Fruit fly (Drosophila melanogaster) whole organism, embryonic: ENCODE data around the gene TFAM.

Experiments
- Atf3 ChIP-seq: fragments of 200-800 bp; sonication (Bioruptor generic); optimal IDR thresholded peaks from 3 replicates; lab custom pipeline; 2016; ENCODE audit warnings: missing biosample characterization, missing genetic modification characterization
- CG10274 ChIP-seq: fragments of 200-800 bp; sonication (Bioruptor generic); optimal IDR thresholded peaks from 3 replicates; lab custom pipeline; 2017; ENCODE audit warnings: missing biosample characterization, mild to moderate bottlenecking, missing genetic modification characterization
- CG12155 ChIP-seq: fragments of 200-800 bp; sonication (Bioruptor generic); optimal IDR thresholded peaks from 3 replicates; lab custom pipeline; 2016; ENCODE audit warnings: missing biosample characterization, missing genetic modification characterization
- CG13624 ChIP-seq: fragments of 200-800 bp; sonication (Bioruptor generic); optimal IDR thresholded peaks from 2 replicates; lab custom pipeline; 2016; ENCODE audit warnings: missing biosample characterization, missing genetic modification characterization
- CG14014 ChIP-seq: fragments of 200-800 bp; sonication (Bioruptor generic); IDR thresholded peaks from 2 replicates; pipeline ENCODE4 v1.3.6; 2022; ENCODE audit warnings: missing biosample characterization, missing genetic modification characterization
- CG14710 ChIP-seq: fragments of 200-800 bp; sonication (Bioruptor generic); optimal IDR thresholded peaks from 3 replicates; lab custom pipeline; 2019; ENCODE audit warnings: missing biosample characterization, mild to moderate bottlenecking, missing genetic modification characterization, moderate library complexity
- CG16813 ChIP-seq: fragments of 200-800 bp; sonication (Bioruptor generic); IDR thresholded peaks from 3 replicates; pipeline ENCODE4 v1.3.6; 2022; ENCODE audit warnings: missing biosample characterization, missing genetic modification characterization; ENCODE audit not compliant: partially characterized antibody
- CG17912 ChIP-seq: fragments of 200-800 bp; sonication (Bioruptor generic); optimal IDR thresholded peaks from 2 replicates; lab custom pipeline; 2018; ENCODE audit warnings: missing biosample characterization, mild to moderate bottlenecking, missing genetic modification characterization
- CG18764 ChIP-seq: fragments of 200-800 bp; sonication (Bioruptor generic); optimal IDR thresholded peaks from 3 replicates; lab custom pipeline; 2016; ENCODE audit warnings: missing biosample characterization, missing genetic modification characterization
- CG31441 ChIP-seq: fragments of 200-800 bp; sonication (Bioruptor generic); IDR thresholded peaks from 2 replicates; pipeline ENCODE4 v1.3.6; 2022; ENCODE audit warnings: missing biosample characterization, missing genetic modification characterization
- CG4328 ChIP-seq: fragments of 200-800 bp; sonication (Bioruptor generic); optimal IDR thresholded peaks from 3 replicates; lab custom pipeline; 2017; ENCODE audit warnings: missing biosample characterization, missing genetic modification reagents, missing genetic modification characterization
- CG4424 ChIP-seq: fragments of 200-800 bp; sonication (Bioruptor generic); optimal IDR thresholded peaks from 3 replicates; lab custom pipeline; 2016; ENCODE audit warnings: missing biosample characterization, missing genetic modification characterization
- CG5180 ChIP-seq: fragments of 200-800 bp; sonication (Bioruptor generic); optimal IDR thresholded peaks from 3 replicates; lab custom pipeline; 2017; ENCODE audit warnings: missing biosample characterization, missing genetic modification characterization, mild to moderate bottlenecking, moderate library complexity, missing genetic modification reagents
- CG7556 ChIP-seq: fragments of 200-800 bp; sonication (Bioruptor generic); optimal IDR thresholded peaks from 2 replicates; lab custom pipeline; 2017; ENCODE audit warnings: missing biosample characterization, mild to moderate bottlenecking, missing genetic modification characterization
- CG7745 ChIP-seq: fragments of 200-800 bp; sonication (Bioruptor generic); optimal IDR thresholded peaks from 2 replicates; lab custom pipeline; 2018; ENCODE audit warnings: missing biosample characterization, mild to moderate bottlenecking, missing genetic modification characterization, moderate library complexity
- CG8089 ChIP-seq: fragments of 200-800 bp; sonication (Bioruptor generic); optimal IDR thresholded peaks from 3 replicates; lab custom pipeline; 2016; ENCODE audit warnings: missing biosample characterization, missing genetic modification characterization
- CG9609 ChIP-seq: fragments of 200-800 bp; sonication (Bioruptor generic); optimal IDR thresholded peaks from 3 replicates; lab custom pipeline; 2016; ENCODE audit warnings: missing biosample characterization, missing genetic modification characterization
- CHES-1-like ChIP-seq: fragments of 200-800 bp; sonication (Bioruptor generic); optimal IDR thresholded peaks from 2 replicates; lab custom pipeline; 2016; ENCODE audit warnings: missing biosample characterization, missing genetic modification characterization
- D19B ChIP-seq: fragments of 200-800 bp; sonication (Bioruptor generic); optimal IDR thresholded peaks from 2 replicates; lab custom pipeline; 2017; ENCODE audit warnings: missing biosample characterization, mild to moderate bottlenecking, missing genetic modification characterization
- Hr39 ChIP-seq: fragments of >200 bp; optimal IDR thresholded peaks from 2 replicates; lab custom pipeline; 2017
- Hr51 ChIP-seq, 2 experiments: fragments of 200-800 bp; sonication (Bioruptor generic); optimal IDR thresholded peaks; 2 replicates in 1 of 2; 3 replicates in 1 of 2; lab custom pipeline; 2016 to 2018; ENCODE audit warnings: missing biosample characterization in 2 of 2, missing genetic modification characterization in 2 of 2, mild to moderate bottlenecking in 1 of 2, moderate library complexity in 1 of 2
- Nf-YA ChIP-seq: fragments of 200-800 bp; sonication (Bioruptor generic); IDR thresholded peaks from 2 replicates; pipeline ENCODE4 v1.3.6; 2022; ENCODE audit warnings: missing biosample characterization, missing genetic modification characterization
- Nf-YC ChIP-seq: fragments of 200-800 bp; optimal IDR thresholded peaks from 3 replicates; lab custom pipeline; 2019; ENCODE audit warnings: missing biosample characterization, mild to moderate bottlenecking, missing genetic modification characterization, moderate library complexity
- PHDP ChIP-seq: fragments of 200-800 bp; sonication (Bioruptor generic); optimal IDR thresholded peaks from 3 replicates; lab custom pipeline; 2018; ENCODE audit warnings: missing biosample characterization, mild to moderate bottlenecking, missing genetic modification characterization, moderate library complexity
- ase ChIP-seq: fragments of 200-800 bp; sonication (Bioruptor generic); IDR thresholded peaks from 3 replicates; pipeline ENCODE4 v1.3.6; 2022; ENCODE audit warnings: missing biosample characterization, missing genetic modification characterization
- bbx ChIP-seq: fragments of 200-800 bp; sonication (Bioruptor generic); IDR thresholded peaks from 2 replicates; pipeline ENCODE4 v1.3.6; 2022; ENCODE audit warnings: missing biosample characterization, missing genetic modification characterization; ENCODE audit not compliant: partially characterized antibody
- cg ChIP-seq: fragments of 200-800 bp; sonication (Bioruptor generic); optimal IDR thresholded peaks from 3 replicates; lab custom pipeline; 2019; ENCODE audit warnings: missing biosample characterization, mild to moderate bottlenecking, missing genetic modification characterization, moderate library complexity
- crol ChIP-seq: fragments of 200-800 bp; sonication (Bioruptor generic); IDR thresholded peaks from 2 replicates; pipeline ENCODE4 v1.3.6; 2022; ENCODE audit warnings: missing biosample characterization, missing genetic modification characterization
- da ChIP-seq: fragments of 200-800 bp; sonication (Bioruptor generic); optimal IDR thresholded peaks from 2 replicates; lab custom pipeline; 2016; ENCODE audit warnings: missing biosample characterization, missing genetic modification characterization
- dm ChIP-seq: fragments of 200-800 bp; sonication (Bioruptor generic); optimal IDR thresholded peaks from 3 replicates; lab custom pipeline; 2016; ENCODE audit warnings: missing biosample characterization, missing genetic modification characterization
- dmrt99B ChIP-seq: fragments of 200-800 bp; sonication (Bioruptor generic); optimal IDR thresholded peaks from 2 replicates; lab custom pipeline; 2018; ENCODE audit warnings: missing biosample characterization, mild to moderate bottlenecking, missing genetic modification characterization, moderate library complexity
- fd3F ChIP-seq: fragments of 200-800 bp; sonication (Bioruptor generic); optimal IDR thresholded peaks from 2 replicates; lab custom pipeline; 2018; ENCODE audit warnings: missing biosample characterization, mild to moderate bottlenecking, missing genetic modification characterization, moderate library complexity
- gcm ChIP-seq: fragments of 200-800 bp; sonication (Bioruptor generic); optimal IDR thresholded peaks from 2 replicates; lab custom pipeline; 2019; ENCODE audit warnings: missing biosample characterization, mild to moderate bottlenecking, missing genetic modification characterization, moderate library complexity
- hkb ChIP-seq, 2 experiments: fragments of 200-800 bp in 1 of 2; fragments of >200 bp in 1 of 2; sonication (Bioruptor generic) in 1 of 2; IDR thresholded peaks in 1 of 2; optimal IDR thresholded peaks in 1 of 2; 2 replicates each; pipeline versions ENCODE4 v1.3.6 to Lab custom; 2017 to 2022; ENCODE audit warnings: missing biosample characterization in 1 of 2, missing genetic modification characterization in 1 of 2
- knrl ChIP-seq: fragments of 200-800 bp; sonication (Bioruptor generic); IDR thresholded peaks from 3 replicates; pipeline ENCODE4 v1.3.6; 2022; ENCODE audit warnings: missing biosample characterization, missing genetic modification characterization; ENCODE audit not compliant: partially characterized antibody
- lilli ChIP-seq: fragments of 200-800 bp; sonication (Bioruptor generic); optimal IDR thresholded peaks from 3 replicates; lab custom pipeline; 2016; ENCODE audit warnings: missing biosample characterization, missing genetic modification characterization
- lov ChIP-seq, 2 experiments: fragments of 200-800 bp in 1 of 2; fragments of >200 bp in 1 of 2; sonication (Bioruptor generic) in 1 of 2; IDR thresholded peaks in 1 of 2; optimal IDR thresholded peaks in 1 of 2; 2 replicates in 1 of 2; 3 replicates in 1 of 2; pipeline versions ENCODE4 v1.3.6 to Lab custom; 2017 to 2022; ENCODE audit warnings: missing biosample characterization in 1 of 2, missing genetic modification characterization in 1 of 2
- luna ChIP-seq: fragments of 200-800 bp; sonication (Bioruptor generic); optimal IDR thresholded peaks from 2 replicates; lab custom pipeline; 2016; ENCODE audit warnings: missing biosample characterization, missing genetic modification characterization
- mld ChIP-seq: fragments of 200-800 bp; sonication (Bioruptor generic); IDR thresholded peaks from 3 replicates; pipeline ENCODE4 v1.3.6; 2022; ENCODE audit warnings: missing biosample characterization, missing genetic modification characterization; ENCODE audit not compliant: partially characterized antibody
- nau ChIP-seq: fragments of 200-800 bp; sonication (Bioruptor generic); optimal IDR thresholded peaks from 3 replicates; lab custom pipeline; 2017; ENCODE audit warnings: missing biosample characterization, mild to moderate bottlenecking, missing genetic modification characterization, missing genetic modification reagents
- nmo ChIP-seq: fragments of 200-800 bp; sonication (Bioruptor generic); optimal IDR thresholded peaks from 2 replicates; lab custom pipeline; 2018; ENCODE audit warnings: missing biosample characterization, mild to moderate bottlenecking, missing genetic modification characterization, moderate library complexity
- nom ChIP-seq: fragments of 200-800 bp; sonication (Bioruptor generic); optimal IDR thresholded peaks from 2 replicates; lab custom pipeline; 2017; ENCODE audit warnings: missing biosample characterization, missing genetic modification characterization, mild to moderate bottlenecking, moderate library complexity, missing genetic modification reagents
- otp ChIP-seq: fragments of 200-800 bp; sonication (Bioruptor generic); IDR thresholded peaks from 3 replicates; pipeline ENCODE4, ENCODE4 v1.3.6; 2022; ENCODE audit warnings: missing biosample characterization, missing genetic modification characterization
- pho ChIP-seq: fragments of 200-800 bp; sonication (Bioruptor generic); optimal IDR thresholded peaks from 2 replicates; lab custom pipeline; 2016; ENCODE audit warnings: missing biosample characterization, missing genetic modification characterization
- sc ChIP-seq, 3 experiments: fragments of >200 bp in 2 of 3; fragments of 200-800 bp in 1 of 3; sonication (Bioruptor generic) in 1 of 3; optimal IDR thresholded peaks; 2 replicates in 2 of 3; 3 replicates in 1 of 3; lab custom pipeline; 2017; ENCODE audit warnings: mild to moderate bottlenecking in 1 of 3, missing biosample characterization in 1 of 3, missing genetic modification characterization in 1 of 3, missing genetic modification reagents in 1 of 3
- seq ChIP-seq: fragments of 200-800 bp; sonication (Bioruptor generic); IDR thresholded peaks from 2 replicates; pipeline ENCODE4 v1.3.6; 2022; ENCODE audit warnings: missing biosample characterization, missing genetic modification characterization
- sob ChIP-seq: fragments of 200-800 bp; sonication (Bioruptor generic); IDR thresholded peaks from 2 replicates; pipeline ENCODE4 v1.3.6; 2022; ENCODE audit warnings: missing biosample characterization, missing genetic modification characterization
- tgo ChIP-seq: fragments of 200-800 bp; sonication (Bioruptor generic); IDR thresholded peaks from 3 replicates; pipeline ENCODE4 v1.3.6; 2022; ENCODE audit warnings: missing biosample characterization, missing genetic modification characterization
- vvl ChIP-seq: fragments of 200-800 bp; sonication (Bioruptor generic); IDR thresholded peaks from 2 replicates; pipeline ENCODE4 v1.3.6; 2022; ENCODE audit warnings: missing biosample characterization, missing genetic modification characterization
- zen ChIP-seq: fragments of 200-800 bp; sonication (Bioruptor generic); optimal IDR thresholded peaks from 3 replicates; lab custom pipeline; 2018; ENCODE audit warnings: missing biosample characterization, mild to moderate bottlenecking, missing genetic modification characterization, moderate library complexity

Gene TFAM

DNA sequence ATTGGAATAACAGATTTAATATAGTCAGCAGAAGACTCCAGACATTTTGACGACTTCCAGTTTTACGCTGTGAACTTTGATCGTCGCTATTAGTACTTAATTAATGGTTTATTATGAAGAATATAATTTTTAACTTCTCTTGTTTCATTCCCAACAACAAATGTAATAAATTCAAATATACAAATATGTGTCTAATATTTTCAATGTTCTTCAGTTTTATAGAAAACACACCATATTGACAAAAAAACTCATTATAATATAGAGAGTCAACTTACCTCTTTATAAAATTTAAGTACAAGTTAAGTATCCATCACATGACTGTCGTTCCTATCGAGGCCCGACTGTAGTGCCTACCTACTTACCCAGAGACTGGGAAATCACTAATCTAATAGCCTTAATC is 3.5 kb downstream of the TFAM start (continued):
- TF ChIP-seq CG31441 (GFP tag; lab: Robert Waterston, UW) (no peak), vvl (GFP tag; lab: Robert Waterston, UW) (no peak), luna (GFP tag; lab: Kevin White, UChicago) (no peak), D19B (GFP tag; lab: Kevin White, UChicago) (no peak), da (GFP tag; lab: Kevin White, UChicago) (no peak), CG17912 (GFP tag; lab: Kevin White, UChicago) (no peak), lilli (no peak), PHDP (tag; lab: Kevin White, UChicago) (no peak), seq (GFP tag; lab: Robert Waterston, UW) (no peak), nom (GFP tag; lab: Kevin White, UChicago) (no peak), CG4328 (GFP tag; lab: Kevin White, UChicago) (no peak), tgo (GFP tag; lab: Robert Waterston, UW) (no peak), CG7745 (tag; lab: Kevin White, UChicago) (no peak), knrl (GFP tag; lab: Robert Waterston, UW) (no peak), nmo (no peak), hkb (optimal IDR thresholded peaks at IDR 0.05; lab: Kevin White, UChicago) (no peak), hkb (GFP tag; IDR thresholded peaks at IDR 0.05; lab: Robert Waterston, UW) (no peak), sob (GFP tag; lab: Robert Waterston, UW) (no peak), lov (optimal IDR thresholded peaks at IDR 0.05; lab: Kevin White, UChicago) (no peak), lov (GFP tag; IDR thresholded peaks at IDR 0.05; lab: Robert Waterston, UW) (no peak), CG14014 (no peak), CG12155 (no peak), CG9609 (GFP tag; lab: Kevin White, UChicago) (no peak), CG5180 (no peak), Hr39 (lab: Kevin White, UChicago) (no peak), fd3F (no peak), mld (GFP tag; lab: Robert Waterston, UW) (no peak), CHES-1-like (no peak), cg (GFP tag; lab: Kevin White, UChicago) (no peak), CG18764 (no peak), Atf3 (no peak), crol (no peak), pho (no peak), sc (optimal IDR thresholded peaks at IDR 0.05; lab: Kevin White, UChicago) (no peak), sc (GFP tag; optimal IDR thresholded peaks at IDR 0.05; lab: Kevin White, UChicago) (no peak), CG7556 (GFP tag; lab: Kevin White, UChicago) (peak; percentile 29), dm (GFP tag; lab: Kevin White, UChicago) (no peak), CG8089 (GFP tag; lab: Kevin White, UChicago) (no peak), CG10274 (GFP tag; lab: Kevin White, UChicago) (no peak), otp (no peak), zen (tag; lab: Kevin White, UChicago) (peak; percentile 6), CG4424 (GFP tag; lab: Kevin White, UChicago) (no peak), Nf-YC (tag; lab: Kevin White, UChicago) (no peak), ase (GFP tag; lab: Robert Waterston, UW) (no peak), Hr51 (GFP tag; optimal IDR thresholded peaks at IDR 0.05; lab: Kevin White, UChicago) (peak in 1 of 2 experiments; percentile 54), CG13624 (GFP tag; lab: Kevin White, UChicago) (no peak), CG16813 (no peak), bbx (GFP tag; lab: Robert Waterston, UW) (no peak), gcm (GFP tag; lab: Kevin White, UChicago) (no peak), dmrt99B (peak; percentile 27), CG14710 (tag; lab: Kevin White, UChicago) (no peak), Nf-YA (no peak), nau (GFP tag; lab: Kevin White, UChicago) (no peak)
